Worm (Caenorhabditis elegans): Measurements from ENCODE around the gene C14B9.2.

Gene C14B9.2

DNA sequence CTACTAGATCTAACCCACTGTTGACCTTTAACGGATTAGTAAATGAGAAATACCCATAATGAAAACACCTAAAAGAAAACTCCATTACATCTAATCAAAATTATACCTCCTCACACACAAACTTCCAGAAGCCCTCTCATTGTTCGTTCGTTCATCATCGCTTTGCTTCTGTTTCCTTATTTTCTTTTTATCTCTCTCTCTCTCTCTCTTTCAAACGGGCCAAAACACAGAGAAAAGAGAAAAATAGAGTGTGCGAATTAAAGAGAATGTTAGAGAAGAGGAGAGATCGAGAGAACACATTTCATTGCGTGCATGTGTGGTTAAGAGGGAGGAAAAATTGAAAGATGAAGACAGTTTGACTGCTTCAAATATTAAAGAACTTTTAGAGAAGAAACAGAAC is 9.1 kb upstream of the C14B9.2 start:
- TF ChIP-seq unc-62 (GFP tag; optimal IDR thresholded peaks at IDR 0.05), result no peak

ce11 chrIII:8125234-8125633 is 8.2 kb upstream of the C14B9.2 start:
- TF ChIP-seq unc-62 (GFP tag; optimal IDR thresholded peaks at IDR 0.05), result no peak

DNA sequence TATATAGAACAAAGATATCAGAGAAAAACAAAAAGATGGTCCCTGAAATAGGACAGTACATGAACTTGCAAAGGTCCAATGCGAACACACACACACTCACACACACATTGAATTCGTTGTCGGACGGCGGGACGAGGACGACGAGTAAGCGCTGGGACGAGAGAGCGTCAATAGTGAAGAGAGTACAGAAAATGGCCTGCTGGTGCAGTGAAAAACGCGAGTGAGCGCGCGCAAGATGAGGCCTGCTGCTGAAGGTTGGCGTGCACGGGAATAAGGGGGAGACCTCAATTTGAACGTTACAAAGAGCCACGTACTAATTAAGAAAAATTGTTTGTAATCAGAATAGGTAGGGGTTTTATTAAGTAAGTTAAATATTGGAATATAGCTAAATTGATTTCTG is 6.5 kb upstream of the C14B9.2 start:
- no peak for TF ChIP-seq unc-62 (GFP tag; optimal IDR thresholded peaks at IDR 0.05)

ce11 chrIII:8129195-8129594 is 4.3 kb upstream of the C14B9.2 start:
- TF ChIP-seq unc-62 (GFP tag; optimal IDR thresholded peaks at IDR 0.05), result no peak

ce11 chrIII:8130177-8130902 is 3.1 kb upstream of the C14B9.2 start, which contains the start of the genes rpl-21 and C14B9.10:
Gene rpl-21 (minus strand): TSS chrIII:8130227.
Gene C14B9.10 (plus strand): TSS chrIII:8130852.
- TF ChIP-seq unc-62 (GFP tag; optimal IDR thresholded peaks at IDR 0.05), result no peak

ce11 chrIII:8132496-8132895 is 969 bp upstream of the C14B9.2 start:
- TF ChIP-seq unc-62 (GFP tag; optimal IDR thresholded peaks at IDR 0.05), result no peak

DNA sequence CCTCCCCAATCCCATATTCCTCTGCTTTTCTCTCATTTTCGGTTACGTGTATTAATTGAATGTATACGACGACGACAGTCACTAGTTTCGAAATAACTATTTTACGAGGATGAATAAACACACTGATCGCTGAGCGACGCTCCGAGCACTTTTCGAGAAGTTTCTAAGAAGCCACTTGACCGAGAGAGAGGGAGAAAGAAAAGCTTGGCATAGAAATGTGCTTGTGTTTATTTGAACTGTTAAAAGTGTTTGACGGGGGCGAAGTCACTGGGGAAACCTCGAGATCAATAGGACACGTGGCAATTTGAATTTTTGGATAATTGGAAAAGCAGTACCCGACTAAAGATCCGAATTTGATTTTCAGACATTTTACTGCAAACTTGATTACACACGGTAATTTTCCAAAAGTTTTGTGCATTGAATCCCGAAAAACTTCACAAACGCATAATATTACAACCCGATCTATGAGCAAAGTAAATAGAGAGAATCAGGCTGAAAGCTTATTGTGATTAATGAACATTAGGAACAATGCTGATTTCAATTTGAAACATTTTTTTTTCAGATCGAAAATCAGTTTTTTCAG is 3.1 kb downstream of the C14B9.2 start:
- TF ChIP-seq unc-62 (GFP tag; optimal IDR thresholded peaks at IDR 0.05), result no peak

DNA sequence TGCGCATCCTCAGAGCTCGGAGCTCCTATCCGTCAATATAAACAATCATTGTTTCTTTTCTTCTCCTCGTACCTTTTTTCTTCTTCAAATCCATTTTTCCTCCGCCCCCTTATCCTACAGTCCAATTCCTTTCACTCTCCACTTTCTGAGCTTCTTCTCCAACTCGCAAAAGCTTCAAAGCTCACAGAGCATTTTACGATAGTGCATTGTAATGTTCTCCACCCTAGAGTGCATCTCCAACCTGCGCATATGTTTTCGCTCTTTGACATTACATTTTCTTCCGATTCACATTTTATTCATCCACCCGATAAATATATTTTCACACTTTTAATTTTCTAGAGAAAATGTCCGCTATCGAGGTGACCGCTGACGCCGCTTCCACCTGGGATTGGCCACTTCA is 4.3 kb downstream of the C14B9.2 start, which contains the start of gene hsp-12.2:
Gene hsp-12.2, plus strand, starts transcription at position 301 of the 400 bp plus-strand sequence.
- no peak for TF ChIP-seq unc-62 (GFP tag; optimal IDR thresholded peaks at IDR 0.05)

DNA sequence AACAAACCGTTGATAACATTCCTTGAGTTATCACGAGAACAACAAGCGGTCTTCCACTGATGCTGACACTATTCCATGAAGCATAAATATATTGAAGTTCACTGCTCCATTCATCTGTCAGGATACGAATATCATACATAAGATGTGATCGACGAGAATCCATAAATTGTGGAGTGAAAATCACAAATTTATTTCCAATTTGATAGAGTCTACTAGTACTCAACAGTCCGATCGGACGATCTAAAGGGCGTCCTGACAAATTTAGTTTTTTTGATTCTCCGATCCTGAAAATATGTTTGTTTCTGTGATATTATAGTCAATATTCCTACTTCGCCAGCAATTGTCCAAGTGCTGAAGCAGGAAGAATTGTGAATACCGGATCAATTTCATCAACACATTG is 8.8 kb downstream of the C14B9.2 start:
- no peak for TF ChIP-seq unc-62 (GFP tag; optimal IDR thresholded peaks at IDR 0.05)

- no peak for TF ChIP-seq unc-62 (GFP tag; optimal IDR thresholded peaks at IDR 0.05)
These were observed 11.2 kb downstream of the C14B9.2 start, which contains the start of the genes C14B9.8 and mrpl-18 for ce11 chrIII:8144574-8145065. Gene C14B9.8 (minus strand): TSS chrIII:8144629. Gene mrpl-18 (plus strand): TSS chrIII:8145015.

- no peak for TF ChIP-seq unc-62 (GFP tag; optimal IDR thresholded peaks at IDR 0.05)
These were observed 12.5 kb downstream of the C14B9.2 start for ce11 chrIII:8145971-8146370.

ce11 chrIII:8148751-8149150 is 15.3 kb downstream of the C14B9.2 start, which contains the start of gene D2007.2:
Gene D2007.2 (plus strand): TSS chrIII:8148963.
- no peak for TF ChIP-seq unc-62 (GFP tag; optimal IDR thresholded peaks at IDR 0.05)

- no peak for TF ChIP-seq unc-62 (GFP tag; optimal IDR thresholded peaks at IDR 0.05)
These were observed 21.0 kb downstream of the C14B9.2 start for ce11 chrIII:8154423-8154822.

ce11 chrIII:8155166-8155565 is 21.7 kb downstream of the C14B9.2 start, which contains the start of gene D2007.1:
Gene D2007.1 (plus strand): TSS chrIII:8155466.
- TF ChIP-seq unc-62 (GFP tag; optimal IDR thresholded peaks at IDR 0.05), result no peak

- no peak for TF ChIP-seq unc-62 (GFP tag; optimal IDR thresholded peaks at IDR 0.05)
These were observed 24.8 kb downstream of the C14B9.2 start, which contains the start of gene atg-13 for ce11 chrIII:8158140-8158786. Gene atg-13 (minus strand): TSS chrIII:8158190.

DNA sequence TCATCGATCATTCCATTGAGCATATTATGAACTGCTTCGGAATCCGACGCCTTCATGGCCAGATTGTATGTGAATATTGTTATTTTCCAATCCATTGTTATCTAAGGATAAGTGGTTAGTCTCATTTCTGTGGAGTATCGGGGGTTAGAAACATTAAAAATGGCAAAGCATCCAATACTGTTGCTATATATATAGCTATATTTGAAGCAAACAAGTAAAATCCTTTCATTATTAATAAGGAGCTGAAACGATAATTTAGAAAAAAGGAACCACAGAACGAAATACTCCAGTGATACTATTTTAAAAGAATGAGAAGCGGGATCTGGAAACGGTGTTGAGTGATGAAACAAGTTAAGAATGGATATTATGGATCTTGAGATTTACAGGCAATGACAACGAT is 27.8 kb downstream of the C14B9.2 start, which contains the start of gene inpp-5K:
Gene inpp-5K, minus strand, starts transcription at position 101 of the 400 bp plus-strand sequence.
- TF ChIP-seq unc-62 (GFP tag; optimal IDR thresholded peaks at IDR 0.05), result no peak
